Fruit fly (Drosophila melanogaster) whole organism, embryonic: ENCODE results near the gene Oatp74D.

Experiments
- Atf3 ChIP-seq: fragments of 200-800 bp; sonication (Bioruptor generic); optimal IDR thresholded peaks from 3 replicates; lab custom pipeline; 2016; ENCODE audit warnings: missing biosample characterization, missing genetic modification characterization
- Blimp-1 ChIP-seq: fragments of 200-800 bp; sonication (Bioruptor generic); optimal IDR thresholded peaks from 3 replicates; lab custom pipeline; 2018; ENCODE audit warnings: missing biosample characterization, missing genetic modification characterization, mild to moderate bottlenecking, moderate library complexity, missing genetic modification reagents
- CG11093 ChIP-seq: fragments of 200-800 bp; sonication (Bioruptor generic); IDR thresholded peaks from 3 replicates; pipeline ENCODE4 v1.3.6; 2022; ENCODE audit warnings: missing biosample characterization, missing genetic modification characterization
- CG11560 ChIP-seq: fragments of 200-800 bp; sonication (Bioruptor generic); IDR thresholded peaks from 3 replicates; pipeline ENCODE4 v1.3.6; 2022; ENCODE audit warnings: missing biosample characterization, missing genetic modification characterization
- CG14860 ChIP-seq: fragments of 200-800 bp; sonication (Bioruptor generic); IDR thresholded peaks from 3 replicates; pipeline ENCODE4 v1.3.6; 2022; ENCODE audit warnings: missing biosample characterization, missing genetic modification characterization; ENCODE audit not compliant: partially characterized antibody
- CG15011 ChIP-seq: fragments of 200-800 bp; sonication (Bioruptor generic); optimal IDR thresholded peaks from 3 replicates; lab custom pipeline; 2018; ENCODE audit warnings: missing biosample characterization, mild to moderate bottlenecking, missing genetic modification characterization
- CG1529 ChIP-seq: fragments of 200-800 bp; sonication (Bioruptor generic); optimal IDR thresholded peaks from 3 replicates; lab custom pipeline; 2018; ENCODE audit warnings: missing biosample characterization, missing genetic modification characterization
- CG17359 ChIP-seq: fragments of 200-800 bp; sonication (Bioruptor generic); optimal IDR thresholded peaks from 3 replicates; lab custom pipeline; 2018; ENCODE audit warnings: missing biosample characterization, mild to moderate bottlenecking, missing genetic modification characterization, moderate library complexity
- CG18011 ChIP-seq: fragments of 200-800 bp; sonication (Bioruptor generic); optimal IDR thresholded peaks from 2 replicates; lab custom pipeline; 2017; ENCODE audit warnings: missing biosample characterization, missing genetic modification characterization, mild to moderate bottlenecking, moderate library complexity, missing genotype
- CG18764 ChIP-seq: fragments of 200-800 bp; sonication (Bioruptor generic); optimal IDR thresholded peaks from 3 replicates; lab custom pipeline; 2016; ENCODE audit warnings: missing biosample characterization, missing genetic modification characterization
- CG30403 ChIP-seq: fragments of 200-800 bp; sonication (Bioruptor generic); optimal IDR thresholded peaks from 3 replicates; lab custom pipeline; 2016; ENCODE audit warnings: missing biosample characterization, missing genetic modification characterization
- CG3163 ChIP-seq: fragments of 200-800 bp; sonication (Bioruptor generic); optimal IDR thresholded peaks from 3 replicates; lab custom pipeline; 2016; ENCODE audit warnings: missing biosample characterization, missing genetic modification characterization
- CG32772 ChIP-seq: fragments of 200-800 bp; sonication (Bioruptor generic); IDR thresholded peaks from 2 replicates; pipeline ENCODE4 v1.3.6; 2022; ENCODE audit warnings: missing biosample characterization, missing genetic modification characterization
- CG4707 ChIP-seq: fragments of 200-800 bp; sonication (Bioruptor generic); optimal IDR thresholded peaks from 2 replicates; lab custom pipeline; 2018; ENCODE audit warnings: missing biosample characterization, mild to moderate bottlenecking, missing genetic modification characterization, moderate library complexity
- CG4820 ChIP-seq: fragments of 200-800 bp; sonication (Bioruptor generic); optimal IDR thresholded peaks from 3 replicates; lab custom pipeline; 2016; ENCODE audit warnings: missing biosample characterization, missing genetic modification characterization
- CG6272 ChIP-seq: fragments of 200-800 bp; sonication (Bioruptor generic); IDR thresholded peaks from 2 replicates; pipeline ENCODE4 v1.3.6; 2022; ENCODE audit warnings: missing biosample characterization, missing genetic modification characterization
- CG6683 ChIP-seq: fragments of 200-800 bp; sonication (Bioruptor generic); optimal IDR thresholded peaks from 2 replicates; lab custom pipeline; 2017; ENCODE audit warnings: missing biosample characterization, mild to moderate bottlenecking, missing genetic modification characterization, missing genetic modification reagents
- CG7839 ChIP-seq: fragments of 200-800 bp; sonication (Bioruptor generic); optimal IDR thresholded peaks from 3 replicates; lab custom pipeline; 2018; ENCODE audit warnings: missing biosample characterization, mild to moderate bottlenecking, missing genetic modification characterization, moderate library complexity
- CG8089 ChIP-seq: fragments of 200-800 bp; sonication (Bioruptor generic); optimal IDR thresholded peaks from 3 replicates; lab custom pipeline; 2016; ENCODE audit warnings: missing biosample characterization, missing genetic modification characterization
- D19A ChIP-seq: fragments of 200-800 bp; optimal IDR thresholded peaks from 3 replicates; lab custom pipeline; 2019; ENCODE audit warnings: missing biosample characterization, mild to moderate bottlenecking, missing genetic modification characterization, moderate library complexity
- Drgx ChIP-seq: fragments of 200-800 bp; sonication (Bioruptor generic); IDR thresholded peaks from 2 replicates; pipeline ENCODE4 v1.3.6; 2022; ENCODE audit warnings: missing biosample characterization, missing genetic modification characterization
- Eip74EF ChIP-seq, 2 experiments: fragments of 200-800 bp in 1 of 2; fragments of >200 bp in 1 of 2; sonication (Bioruptor generic) in 1 of 2; optimal IDR thresholded peaks; 2 replicates each; lab custom pipeline; 2017 to 2019; ENCODE audit warnings: missing biosample characterization in 2 of 2, missing genetic modification characterization in 2 of 2, mild to moderate bottlenecking in 1 of 2, moderate library complexity in 1 of 2
- Ets97D ChIP-seq: fragments of 200-800 bp; sonication (Bioruptor generic); optimal IDR thresholded peaks from 3 replicates; lab custom pipeline; 2016; ENCODE audit warnings: missing biosample characterization, missing genetic modification characterization
- H15 ChIP-seq: fragments of 200-800 bp; sonication (Bioruptor generic); IDR thresholded peaks from 3 replicates; pipeline ENCODE4 v1.3.6; 2022; ENCODE audit warnings: missing biosample characterization, missing genetic modification characterization
- Hr51 ChIP-seq, 2 experiments: fragments of 200-800 bp; sonication (Bioruptor generic); optimal IDR thresholded peaks; 2 replicates in 1 of 2; 3 replicates in 1 of 2; lab custom pipeline; 2016 to 2018; ENCODE audit warnings: missing biosample characterization in 2 of 2, missing genetic modification characterization in 2 of 2, mild to moderate bottlenecking in 1 of 2, moderate library complexity in 1 of 2
- Myb ChIP-seq: fragments of 200-800 bp; sonication (Bioruptor generic); optimal IDR thresholded peaks from 2 replicates; lab custom pipeline; 2016; ENCODE audit warnings: missing biosample characterization, missing genetic modification characterization
- Spps ChIP-seq: fragments of 200-800 bp; sonication (Bioruptor generic); optimal IDR thresholded peaks from 2 replicates; lab custom pipeline; 2018; ENCODE audit warnings: missing biosample characterization, mild to moderate bottlenecking, missing genetic modification characterization
- bsh ChIP-seq, 2 experiments: fragments of 200-800 bp; sonication (Bioruptor generic); optimal IDR thresholded peaks; 2 replicates each; lab custom pipeline; 2017 to 2018; ENCODE audit warnings: mild to moderate bottlenecking in 2 of 2, missing biosample characterization in 2 of 2, missing genetic modification characterization in 2 of 2, moderate library complexity in 1 of 2
- chif ChIP-seq, 2 experiments: fragments of 200-800 bp; sonication (Bioruptor generic); optimal IDR thresholded peaks; 3 replicates each; lab custom pipeline; 2016; ENCODE audit warnings: missing biosample characterization in 2 of 2, missing genetic modification characterization in 2 of 2
- dmrt11E ChIP-seq: fragments of 200-800 bp; sonication (Bioruptor generic); optimal IDR thresholded peaks from 3 replicates; lab custom pipeline; 2018; ENCODE audit warnings: missing biosample characterization, mild to moderate bottlenecking, missing genetic modification characterization, moderate library complexity
- en ChIP-seq: fragments of 200-800 bp; sonication (Bioruptor generic); optimal IDR thresholded peaks from 2 replicates; lab custom pipeline; 2016; ENCODE audit warnings: missing biosample characterization, missing genetic modification characterization
- ewg ChIP-seq: fragments of 200-800 bp; sonication (Bioruptor generic); optimal IDR thresholded peaks from 3 replicates; lab custom pipeline; 2017; ENCODE audit warnings: mild to moderate bottlenecking, missing biosample characterization, missing genetic modification reagents, missing genetic modification characterization
- gcm ChIP-seq: fragments of 200-800 bp; sonication (Bioruptor generic); optimal IDR thresholded peaks from 2 replicates; lab custom pipeline; 2019; ENCODE audit warnings: missing biosample characterization, mild to moderate bottlenecking, missing genetic modification characterization, moderate library complexity
- ken ChIP-seq: fragments of 200-800 bp; sonication (Bioruptor generic); IDR thresholded peaks from 3 replicates; pipeline ENCODE4 v1.3.6; 2022; ENCODE audit warnings: missing biosample characterization, missing genetic modification characterization
- klu ChIP-seq: fragments of 200-800 bp; sonication (Bioruptor generic); IDR thresholded peaks from 2 replicates; pipeline ENCODE4 v1.3.6; 2022; ENCODE audit warnings: missing biosample characterization, missing genetic modification characterization
- lbe ChIP-seq: fragments of 200-800 bp; sonication (Bioruptor generic); optimal IDR thresholded peaks from 2 replicates; lab custom pipeline; 2016; ENCODE audit warnings: missing biosample characterization, mild to moderate bottlenecking, missing genetic modification characterization
- maf-S ChIP-seq: fragments of 200-800 bp; sonication (Bioruptor generic); optimal IDR thresholded peaks from 2 replicates; lab custom pipeline; 2016; ENCODE audit warnings: missing biosample characterization, missing genetic modification characterization
- nerfin-2 ChIP-seq: fragments of 200-800 bp; sonication (Bioruptor generic); IDR thresholded peaks from 2 replicates; pipeline ENCODE4 v1.3.6; 2022; ENCODE audit warnings: missing biosample characterization, missing genetic modification characterization; ENCODE audit not compliant: partially characterized antibody
- nmo ChIP-seq: fragments of 200-800 bp; sonication (Bioruptor generic); optimal IDR thresholded peaks from 2 replicates; lab custom pipeline; 2018; ENCODE audit warnings: missing biosample characterization, mild to moderate bottlenecking, missing genetic modification characterization, moderate library complexity
- odd ChIP-seq: fragments of 200-800 bp; sonication (Bioruptor generic); optimal IDR thresholded peaks from 2 replicates; lab custom pipeline; 2017; ENCODE audit warnings: missing biosample characterization, mild to moderate bottlenecking, missing genetic modification characterization
- p53 ChIP-seq: fragments of 200-800 bp; sonication (Bioruptor generic); optimal IDR thresholded peaks from 2 replicates; lab custom pipeline; 2016; ENCODE audit warnings: missing biosample characterization, missing genetic modification characterization
- peb ChIP-seq: fragments of 200-800 bp; sonication (Bioruptor generic); IDR thresholded peaks from 2 replicates; pipeline ENCODE4 v1.3.6; 2022; ENCODE audit warnings: missing biosample characterization, missing genetic modification characterization
- phol ChIP-seq: fragments of 200-800 bp; sonication (Bioruptor generic); optimal IDR thresholded peaks from 3 replicates; lab custom pipeline; 2018; ENCODE audit warnings: missing biosample characterization, mild to moderate bottlenecking, missing genetic modification characterization, moderate library complexity
- pnt ChIP-seq: fragments of 200-800 bp; sonication (Bioruptor generic); optimal IDR thresholded peaks from 3 replicates; lab custom pipeline; 2016; ENCODE audit warnings: missing biosample characterization, missing genetic modification characterization
- sim ChIP-seq: fragments of 200-800 bp; sonication (Bioruptor generic); IDR thresholded peaks from 2 replicates; pipeline ENCODE4 v1.3.6; 2022; ENCODE audit warnings: missing biosample characterization, missing genetic modification characterization
- slp2 ChIP-seq: fragments of 200-800 bp; sonication (Bioruptor generic); optimal IDR thresholded peaks from 2 replicates; lab custom pipeline; 2016; ENCODE audit warnings: missing biosample characterization, missing genetic modification characterization
- sr ChIP-seq: fragments of 200-800 bp; sonication (Bioruptor generic); IDR thresholded peaks from 3 replicates; pipeline ENCODE4 v1.3.6; 2022; ENCODE audit warnings: missing biosample characterization, missing genetic modification characterization
- tx ChIP-seq: fragments of 200-800 bp; sonication (Bioruptor generic); optimal IDR thresholded peaks from 2 replicates; lab custom pipeline; 2016; ENCODE audit warnings: missing biosample characterization, missing genetic modification characterization
- vfl ChIP-seq: fragments of 200-800 bp; sonication (Bioruptor generic); optimal IDR thresholded peaks from 2 replicates; lab custom pipeline; 2016; ENCODE audit warnings: missing biosample characterization, missing genetic modification characterization

Gene Oatp74D

DNA sequence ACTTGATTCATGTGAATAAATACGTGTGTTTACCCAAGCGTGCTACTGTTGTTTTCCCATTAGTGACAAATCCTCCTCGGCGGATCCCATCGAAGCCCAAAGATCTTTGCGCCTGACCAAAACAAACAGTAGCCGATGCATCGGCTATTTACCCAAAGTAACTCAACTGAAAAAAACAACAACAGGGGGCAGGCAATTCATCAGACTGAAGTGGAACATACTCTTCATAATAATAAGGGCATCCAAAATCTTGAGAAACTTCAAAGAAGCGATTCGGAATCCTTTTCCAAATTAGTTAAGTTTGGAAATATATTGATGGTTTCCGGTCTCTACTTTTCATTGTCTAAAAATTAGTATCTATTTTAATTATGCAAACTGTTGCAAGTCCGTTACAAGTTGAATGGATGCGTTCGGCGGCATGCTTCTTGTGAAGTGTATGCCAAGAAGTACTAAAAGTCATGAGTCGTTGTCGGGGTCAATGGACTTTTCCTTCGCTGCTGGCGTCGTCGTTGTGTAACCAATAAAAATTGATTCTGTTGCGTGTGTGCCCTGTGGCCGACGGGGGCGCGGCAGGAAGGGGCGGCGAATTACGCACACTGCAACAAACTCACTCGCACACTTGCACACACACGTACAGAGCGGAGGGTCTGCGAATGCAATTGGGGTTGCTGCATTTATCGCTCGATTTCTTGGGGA is 8.5 kb downstream of the Oatp74D start (continued):
- no peak for TF ChIP-seq en (GFP tag; lab: Kevin White, UChicago)
- TF ChIP-seq odd (GFP tag; lab: Kevin White, UChicago): no peak
- TF ChIP-seq CG14860: no peak
- no peak for TF ChIP-seq nerfin-2 (GFP tag; lab: Robert Waterston, UW)
- TF ChIP-seq pnt (GFP tag; lab: Kevin White, UChicago): peak; percentile 38
- TF ChIP-seq D19A (tag; lab: Kevin White, UChicago): peak; percentile 99
- no peak for TF ChIP-seq Atf3 (GFP tag; lab: Kevin White, UChicago)
- TF ChIP-seq sim (GFP tag; lab: Robert Waterston, UW): 0 out of 2 replicates have a peak, but pooled peaks have one; percentile 33
- peak; percentile 57 for TF ChIP-seq gcm (GFP tag; lab: Kevin White, UChicago)
- no peak for TF ChIP-seq CG11560 (tag; lab: Robert Waterston, UW)
- TF ChIP-seq CG18764: no peak
- peak; percentile 10 for TF ChIP-seq CG1529 (GFP tag; lab: Kevin White, UChicago)
- no peak for TF ChIP-seq CG15011 (GFP tag; lab: Kevin White, UChicago)
- TF ChIP-seq lbe (GFP tag; lab: Kevin White, UChicago): peak; percentile 25
- TF ChIP-seq CG7839 (tag; lab: Kevin White, UChicago): peak; percentile 43
- TF ChIP-seq CG8089 (GFP tag; lab: Kevin White, UChicago): no peak
- peak; percentile 23 for TF ChIP-seq slp2 (GFP tag; lab: Kevin White, UChicago)
- no peak for TF ChIP-seq ken (GFP tag; lab: Robert Waterston, UW)
- TF ChIP-seq CG3163: no peak
- no peak for TF ChIP-seq maf-S
- no peak for TF ChIP-seq CG6272 (GFP tag; lab: Robert Waterston, UW)
- TF ChIP-seq bsh (GFP tag; optimal IDR thresholded peaks at IDR 0.05; lab: Kevin White, UChicago): peak in 1 of 2 experiments; percentile 75
- no peak for TF ChIP-seq p53 (GFP tag; lab: Kevin White, UChicago)
- 0 out of 2 replicates have a peak, but pooled peaks have one; percentile 20 for TF ChIP-seq peb (GFP tag; lab: Robert Waterston, UW)
- TF ChIP-seq Myb (GFP tag; lab: Kevin White, UChicago): no peak
- TF ChIP-seq Hr51 (GFP tag; optimal IDR thresholded peaks at IDR 0.05; lab: Kevin White, UChicago): peak in 1 of 2 experiments; percentile 16
- peak; percentile 21 for TF ChIP-seq Spps (tag; lab: Kevin White, UChicago)
- peak; percentile 17 for TF ChIP-seq ewg (GFP tag; lab: Kevin White, UChicago)
- TF ChIP-seq CG30403: peak; percentile 4
- peak; percentile 56 for TF ChIP-seq dmrt11E (tag; lab: Kevin White, UChicago)
- no peak for TF ChIP-seq klu
- TF ChIP-seq Eip74EF (GFP tag; optimal IDR thresholded peaks at IDR 0.05; lab: Kevin White, UChicago): no peak
- peak; percentile 61 for TF ChIP-seq phol (tag; lab: Kevin White, UChicago)
- TF ChIP-seq CG17359: peak; percentile 43
- TF ChIP-seq CG18011 (GFP tag; lab: Kevin White, UChicago): no peak
- TF ChIP-seq vfl: no peak
- TF ChIP-seq CG6683: no peak
- TF ChIP-seq nmo (GFP tag; lab: Kevin White, UChicago): peak; percentile 44
- no peak for TF ChIP-seq Ets97D (GFP tag; lab: Kevin White, UChicago)
- no peak for TF ChIP-seq Drgx
- TF ChIP-seq CG32772 (GFP tag; lab: Robert Waterston, UW): peak; percentile 29; the same call in 1 of the 2 replicates
- no peak; the same call in 2 of the 3 replicates for TF ChIP-seq H15 (GFP tag; lab: Robert Waterston, UW)
- TF ChIP-seq CG4707 (GFP tag; lab: Kevin White, UChicago): no peak
- TF ChIP-seq Blimp-1 (GFP tag; lab: Kevin White, UChicago): peak; percentile 24
- 0 out of 3 replicates have a peak, but pooled peaks have one; percentile 31 for TF ChIP-seq CG11093 (GFP tag; lab: Robert Waterston, UW)
- TF ChIP-seq CG4820: peak; percentile 26
- TF ChIP-seq tx (GFP tag; lab: Kevin White, UChicago): no peak
- peak; percentile 0 to 36 for TF ChIP-seq chif (GFP tag; optimal IDR thresholded peaks at IDR 0.05; lab: Kevin White, UChicago)
- TF ChIP-seq sr (GFP tag; lab: Robert Waterston, UW): no peak
